Fruit fly (Drosophila melanogaster) whole organism, larva: Measurements from ENCODE around the gene Sym.

ENCODE experiments used
- noc ChIP-seq: fragments of 200-800 bp; sonication (Bioruptor generic); optimal IDR thresholded peaks from 3 replicates; lab custom pipeline; 2019; ENCODE audit warnings: missing biosample characterization, mild to moderate bottlenecking, missing genetic modification characterization, moderate library complexity

The Sym gene

DNA sequence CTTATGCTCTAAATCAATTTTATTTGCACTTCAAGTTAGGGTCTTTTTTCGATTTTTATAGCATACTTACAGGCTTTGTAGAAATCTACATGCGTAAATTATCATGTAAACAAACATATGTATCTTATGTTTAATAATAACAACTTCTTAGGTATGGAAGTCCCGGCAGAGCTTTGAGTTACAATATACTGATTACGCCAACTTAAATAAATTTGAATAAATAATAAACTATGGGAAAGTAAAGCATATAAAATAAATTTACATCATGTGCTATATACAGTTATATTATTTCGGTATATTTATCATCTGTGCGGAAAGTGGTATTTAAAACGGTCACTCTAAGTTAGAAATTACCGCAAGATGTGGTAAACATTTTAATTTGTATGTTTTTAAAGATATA, 9.1 kb downstream of the Sym start, which contains the start of gene CG1239:
Gene CG1239, plus strand, starts transcription at position 333 of the 400 bp plus-strand sequence.
- TF ChIP-seq noc = no peak

DNA sequence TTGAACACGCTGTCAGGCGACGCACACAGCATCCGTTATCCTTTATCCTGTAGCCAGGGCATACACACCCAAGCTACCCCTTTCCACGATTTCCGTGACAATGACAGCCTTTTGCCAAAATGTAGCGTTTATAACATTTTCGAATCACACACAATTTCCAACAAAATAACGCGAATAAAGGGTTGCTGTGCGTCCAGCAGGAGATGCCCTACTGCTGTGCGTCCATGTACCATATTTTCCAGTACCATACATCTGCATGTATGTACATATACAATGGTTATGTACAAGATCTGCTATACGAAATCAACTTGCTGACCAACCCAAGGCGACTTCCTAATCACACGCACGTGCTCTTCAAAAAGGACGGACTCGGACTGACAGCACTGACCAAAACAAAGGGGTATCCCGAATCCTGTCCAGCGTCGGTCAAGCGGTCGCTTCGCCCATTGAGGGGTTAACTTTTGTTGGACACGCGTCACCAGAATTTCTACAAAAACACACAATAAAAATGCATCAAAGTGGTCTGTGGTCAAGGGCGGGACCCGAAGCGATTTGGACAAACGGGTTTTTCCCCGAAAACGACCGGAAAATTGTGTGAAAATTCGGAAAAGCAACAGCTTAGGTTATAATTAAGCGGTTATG, 14.4 kb downstream of the Sym start:
- TF ChIP-seq noc = no peak

DNA sequence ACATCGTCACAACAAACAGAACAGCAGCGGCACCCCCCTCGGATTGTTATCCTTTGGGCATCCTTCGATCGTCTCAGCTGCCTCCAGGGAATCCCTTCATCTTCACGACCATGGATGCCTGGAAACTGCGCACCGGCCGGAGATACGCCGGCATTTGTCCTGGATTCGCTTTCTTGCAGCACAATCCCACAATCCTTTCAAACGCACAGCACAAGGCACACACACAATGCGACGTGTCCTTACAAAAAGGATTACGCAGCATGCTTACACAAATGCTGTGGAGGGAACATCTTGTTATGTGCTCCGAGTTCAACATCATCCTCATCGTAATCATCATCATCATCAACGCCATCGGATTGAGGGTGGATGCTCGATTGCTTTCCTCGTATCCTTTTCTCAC, 19.2 kb downstream of the Sym start:
- no peak for TF ChIP-seq noc

DNA sequence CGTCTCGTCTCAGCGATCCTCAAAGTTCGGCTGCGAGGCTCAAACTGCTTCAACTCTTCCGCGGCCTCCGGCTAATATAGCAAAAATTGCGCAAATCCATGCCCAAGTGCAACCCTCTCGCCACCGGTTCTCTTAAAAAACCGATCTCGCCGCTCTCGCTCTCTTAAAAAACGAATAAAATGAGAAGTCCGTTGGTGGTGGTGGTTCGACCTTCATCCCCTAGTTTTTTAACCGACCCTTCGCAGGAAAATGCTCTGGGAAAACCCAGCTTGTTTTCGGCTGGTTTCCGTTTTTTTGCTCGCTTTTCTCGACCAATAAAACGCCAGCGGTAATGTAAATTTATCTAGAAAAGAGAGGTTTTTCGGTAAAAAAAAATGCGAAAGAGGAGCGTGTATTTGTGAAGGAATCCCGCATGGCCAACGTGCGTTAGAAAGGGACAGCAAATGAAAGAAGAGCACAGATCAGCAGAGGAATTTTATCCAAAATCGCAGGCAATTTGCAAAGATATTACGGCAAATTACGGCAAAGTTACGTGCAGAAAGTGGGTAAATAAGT, 25.4 kb downstream of the Sym start, which contains the start of gene cas:
Gene cas, minus strand, starts transcription at position 51 of the 555 bp plus-strand sequence.
- no peak for TF ChIP-seq noc

DNA sequence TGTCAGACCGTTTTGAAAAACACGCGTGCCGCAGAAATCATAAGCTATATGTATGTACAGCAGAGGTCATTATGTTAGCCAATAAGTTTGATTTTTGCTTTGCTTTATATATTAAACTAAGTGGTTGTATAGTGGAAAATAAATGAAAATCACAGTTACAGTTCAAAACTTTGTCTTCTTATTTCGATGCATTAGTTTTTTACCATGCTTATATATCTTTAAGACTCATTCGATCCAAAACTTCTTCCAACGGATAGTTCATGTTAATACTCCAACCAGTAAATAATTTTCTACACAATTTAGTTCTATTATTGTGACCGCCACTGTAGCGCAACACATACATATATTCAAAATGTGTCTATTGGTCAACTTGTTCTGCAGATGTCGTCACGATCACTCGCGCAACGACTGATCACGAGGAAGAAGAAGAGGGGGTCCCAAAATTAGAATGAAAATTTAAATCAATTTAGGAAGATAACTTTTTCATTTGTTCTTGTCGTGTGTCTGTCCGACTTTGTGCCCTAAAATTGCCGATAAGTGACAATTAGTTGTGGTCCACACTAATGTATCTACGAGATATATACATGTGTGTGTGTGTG, 36.7 kb downstream of the Sym start:
- TF ChIP-seq noc = peak; percentile 88

DNA sequence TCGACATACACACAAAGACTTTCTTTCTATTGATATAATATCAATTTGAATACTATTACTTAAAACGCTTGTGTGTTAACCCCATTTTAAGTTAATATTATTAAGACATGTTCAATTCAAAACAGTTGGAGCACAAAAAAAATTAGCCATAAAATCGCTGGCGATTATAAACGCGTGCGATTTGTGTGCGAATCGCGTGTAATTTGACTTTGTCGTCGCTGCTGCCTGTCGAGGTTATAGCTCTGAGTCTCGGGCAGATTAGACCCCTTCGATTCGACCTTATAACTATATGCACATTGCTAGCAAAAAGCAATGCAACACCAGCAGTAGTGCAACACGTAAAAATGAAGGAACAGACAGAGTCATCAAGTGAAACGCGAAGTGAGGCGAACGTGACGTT, 37.3 kb downstream of the Sym start:
- TF ChIP-seq noc = no peak

DNA sequence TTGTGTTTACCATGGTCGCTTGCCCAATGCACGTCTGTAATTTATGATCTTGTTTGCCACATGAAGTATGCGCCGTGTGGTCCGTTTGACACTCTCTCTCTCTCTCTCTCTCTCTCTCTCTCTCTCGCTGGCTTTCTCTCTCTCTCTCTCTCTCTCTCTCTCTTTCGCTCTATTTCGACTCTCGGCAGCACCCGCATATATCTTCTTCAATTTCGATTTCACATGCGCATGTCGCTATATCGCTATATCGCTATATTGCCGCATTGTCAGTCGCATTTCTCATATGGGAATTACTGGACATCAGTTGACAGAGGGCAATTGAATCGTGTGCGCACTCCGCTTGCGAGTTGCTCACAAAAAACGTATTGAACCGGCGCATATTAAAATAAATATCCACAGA, 41.2 kb downstream of the Sym start:
- TF ChIP-seq noc = no peak

DNA sequence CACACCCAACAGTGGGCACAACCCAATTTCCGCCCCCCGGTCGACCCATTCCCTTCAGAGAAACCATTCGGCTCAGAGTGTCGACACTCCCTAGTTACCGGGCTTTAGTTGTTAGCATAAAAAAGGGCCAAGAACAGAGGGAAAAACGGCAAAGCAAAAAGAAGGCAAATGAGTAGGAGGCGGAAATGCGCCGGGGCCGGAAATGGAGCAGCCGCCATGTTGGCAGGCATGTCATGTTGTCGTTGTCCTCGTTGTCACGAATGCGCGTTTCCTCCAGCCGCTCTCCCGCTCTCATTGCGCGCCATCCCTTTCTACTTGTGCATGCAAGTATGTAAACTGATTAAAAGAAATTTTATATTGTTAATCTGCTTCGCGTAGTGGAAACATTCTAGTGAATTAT, 45.9 kb downstream of the Sym start:
- TF ChIP-seq noc = no peak

DNA sequence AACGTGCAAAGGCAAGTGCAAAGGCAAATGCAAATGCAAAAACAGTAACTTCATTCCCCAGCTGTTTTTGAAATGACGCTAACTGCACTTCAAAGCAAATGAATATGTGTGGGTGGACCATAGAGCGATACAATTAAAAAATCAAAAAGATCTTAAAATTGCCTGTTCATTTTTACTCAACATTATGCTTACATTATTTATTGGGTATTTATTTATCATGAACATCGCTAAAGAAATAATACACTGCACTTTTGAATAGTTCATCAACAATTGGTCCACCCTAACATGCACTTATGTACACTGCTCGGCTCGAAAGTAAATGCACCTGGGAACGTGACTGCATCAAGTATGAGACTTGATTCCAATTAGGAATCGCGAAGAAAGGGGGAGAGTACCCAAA, 47.8 kb downstream of the Sym start:
- no peak for TF ChIP-seq noc

DNA sequence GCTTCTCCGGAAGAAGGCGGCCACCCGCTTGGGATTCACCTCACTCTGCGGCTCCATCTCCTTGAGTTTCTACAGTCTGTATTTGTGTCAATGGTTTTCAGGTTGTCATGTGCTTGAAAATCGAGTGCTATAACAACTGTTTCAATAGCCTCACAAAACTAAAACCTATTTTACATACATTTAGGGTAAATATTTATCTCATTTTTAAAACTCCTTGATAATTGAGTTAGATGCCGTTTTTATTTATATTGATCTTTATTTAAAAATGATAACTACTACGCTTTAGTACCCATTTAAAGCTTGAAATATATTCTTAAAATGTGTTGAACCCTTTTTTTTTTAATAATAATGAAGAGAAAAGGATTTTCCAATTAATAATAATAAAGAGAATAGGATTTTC, 49.1 kb downstream of the Sym start, which contains the start of gene CG2104:
Gene CG2104, minus strand, starts transcription at position 101 of the 400 bp plus-strand sequence.
- no peak for TF ChIP-seq noc

DNA sequence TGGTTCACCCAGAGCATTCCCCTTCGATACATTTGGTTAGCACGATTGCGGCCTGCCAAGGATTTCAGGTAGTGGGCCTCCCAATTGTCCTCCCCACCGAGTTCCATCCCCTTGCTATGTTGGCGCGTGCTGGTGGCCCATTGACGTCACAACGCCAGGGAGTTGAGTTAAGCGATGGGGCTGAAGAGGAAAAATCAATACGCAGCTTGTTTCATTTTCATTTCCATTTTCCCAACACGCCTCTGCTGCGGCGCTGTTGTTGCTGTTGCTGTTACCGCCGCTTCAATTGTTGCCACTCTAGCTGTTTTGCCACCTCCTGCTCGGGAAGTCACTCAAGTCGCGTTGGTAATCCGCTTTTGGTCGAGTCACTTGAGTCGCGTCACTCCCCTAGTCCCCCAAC, 51.2 kb downstream of the Sym start:
- TF ChIP-seq noc = no peak

DNA sequence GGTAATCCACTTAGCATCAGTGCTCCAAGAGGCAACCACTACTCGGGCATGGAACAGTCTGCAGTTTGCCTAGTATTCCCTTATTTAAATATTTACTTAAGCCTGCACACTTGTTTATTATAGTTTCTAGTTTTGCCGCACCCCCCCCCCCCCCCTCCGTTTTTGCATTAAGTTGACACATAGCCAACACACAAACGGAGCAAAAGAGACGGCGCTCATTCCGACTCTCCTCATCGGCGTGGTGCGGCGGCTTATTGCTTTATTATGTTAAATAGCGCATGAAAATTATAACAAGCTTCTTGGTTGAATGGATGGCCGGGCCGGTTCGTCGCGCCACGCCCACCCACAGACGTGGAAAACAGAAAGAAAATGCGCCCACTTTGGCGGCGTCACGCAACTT, 52.6 kb downstream of the Sym start:
- TF ChIP-seq noc = no peak
